Fruit fly (Drosophila melanogaster) whole organism, embryonic: ENCODE results near the gene Sil1.

Experiments
- CG10209 ChIP-seq: fragments of 200-800 bp; sonication (Bioruptor generic); optimal IDR thresholded peaks from 3 replicates; lab custom pipeline; 2017; ENCODE audit warnings: missing biosample characterization, mild to moderate bottlenecking, missing genetic modification characterization, missing genetic modification reagents
- CG10543 ChIP-seq: fragments of 200-800 bp; sonication (Bioruptor generic); optimal IDR thresholded peaks from 3 replicates; lab custom pipeline; 2017; ENCODE audit warnings: missing biosample characterization, mild to moderate bottlenecking, missing genetic modification characterization, moderate library complexity
- CG11504 ChIP-seq: fragments of 200-800 bp; sonication (Bioruptor generic); optimal IDR thresholded peaks from 3 replicates; lab custom pipeline; 2019; ENCODE audit warnings: missing biosample characterization, mild to moderate bottlenecking, missing genetic modification characterization, moderate library complexity
- CG13287 ChIP-seq: fragments of 200-800 bp; sonication (Bioruptor generic); IDR thresholded peaks from 2 replicates; pipeline ENCODE4 v1.3.6; 2022; ENCODE audit warnings: missing biosample characterization, missing genetic modification characterization; ENCODE audit not compliant: partially characterized antibody
- CG13424 ChIP-seq: fragments of 200-800 bp; sonication (Bioruptor generic); optimal IDR thresholded peaks from 2 replicates; lab custom pipeline; 2019; ENCODE audit warnings: missing biosample characterization, mild to moderate bottlenecking, missing genetic modification characterization, moderate library complexity
- CG13624 ChIP-seq: fragments of 200-800 bp; sonication (Bioruptor generic); optimal IDR thresholded peaks from 2 replicates; lab custom pipeline; 2016; ENCODE audit warnings: missing biosample characterization, missing genetic modification characterization
- CG15011 ChIP-seq: fragments of 200-800 bp; sonication (Bioruptor generic); optimal IDR thresholded peaks from 3 replicates; lab custom pipeline; 2018; ENCODE audit warnings: missing biosample characterization, mild to moderate bottlenecking, missing genetic modification characterization
- CG2120 ChIP-seq: fragments of 200-800 bp; sonication (Bioruptor generic); optimal IDR thresholded peaks from 3 replicates; lab custom pipeline; 2016; ENCODE audit warnings: missing biosample characterization, missing genetic modification characterization
- CG34422 ChIP-seq: fragments of 200-800 bp; sonication (Bioruptor generic); IDR thresholded peaks from 3 replicates; pipeline ENCODE4 v1.3.6; 2022; ENCODE audit warnings: missing biosample characterization, missing genetic modification characterization
- CG6683 ChIP-seq: fragments of 200-800 bp; sonication (Bioruptor generic); optimal IDR thresholded peaks from 2 replicates; lab custom pipeline; 2017; ENCODE audit warnings: missing biosample characterization, mild to moderate bottlenecking, missing genetic modification characterization, missing genetic modification reagents
- CG7271 ChIP-seq: fragments of 200-800 bp; sonication (Bioruptor generic); optimal IDR thresholded peaks from 2 replicates; lab custom pipeline; 2018; ENCODE audit warnings: missing biosample characterization, mild to moderate bottlenecking, missing genetic modification characterization, moderate library complexity
- CG7357 ChIP-seq: fragments of 200-800 bp; sonication (Bioruptor generic); IDR thresholded peaks from 3 replicates; pipeline ENCODE4 v1.3.6; 2022; ENCODE audit warnings: missing biosample characterization, missing genetic modification characterization
- CG9215 ChIP-seq: fragments of 200-800 bp; sonication (Bioruptor generic); IDR thresholded peaks from 2 replicates; pipeline ENCODE4 v1.3.6; 2022; ENCODE audit warnings: missing biosample characterization, missing genetic modification characterization
- CHES-1-like ChIP-seq: fragments of 200-800 bp; sonication (Bioruptor generic); optimal IDR thresholded peaks from 2 replicates; lab custom pipeline; 2016; ENCODE audit warnings: missing biosample characterization, missing genetic modification characterization
- CTCF ChIP-seq: fragments of 200-800 bp; sonication (Bioruptor generic); optimal IDR thresholded peaks from 2 replicates; lab custom pipeline; 2017; ENCODE audit warnings: missing biosample characterization, mild to moderate bottlenecking, missing genetic modification characterization, moderate library complexity
- Chrac-16 ChIP-seq: fragments of 200-800 bp; sonication (Bioruptor generic); optimal IDR thresholded peaks from 3 replicates; lab custom pipeline; 2016; ENCODE audit warnings: missing biosample characterization, missing genetic modification characterization
- CkIIα-i1 ChIP-seq: fragments of 200-800 bp; sonication (Bioruptor generic); IDR thresholded peaks from 2 replicates; pipeline ENCODE4 v1.3.6; 2022; ENCODE audit warnings: missing biosample characterization, missing genetic modification characterization
- CoRest ChIP-seq: fragments of 200-800 bp; sonication (Bioruptor generic); optimal IDR thresholded peaks from 3 replicates; lab custom pipeline; 2018; ENCODE audit warnings: missing biosample characterization, mild to moderate bottlenecking, missing genetic modification characterization, moderate library complexity
- D19A ChIP-seq: fragments of 200-800 bp; optimal IDR thresholded peaks from 3 replicates; lab custom pipeline; 2019; ENCODE audit warnings: missing biosample characterization, mild to moderate bottlenecking, missing genetic modification characterization, moderate library complexity
- Dll ChIP-seq: fragments of 200-800 bp; sonication (Bioruptor generic); IDR thresholded peaks from 4 replicates; pipeline ENCODE4 v1.3.6; 2022; ENCODE audit warnings: missing biosample characterization, missing genetic modification characterization; ENCODE audit not compliant: partially characterized antibody
- Eip74EF ChIP-seq, 2 experiments: fragments of 200-800 bp in 1 of 2; fragments of >200 bp in 1 of 2; sonication (Bioruptor generic) in 1 of 2; optimal IDR thresholded peaks; 2 replicates each; lab custom pipeline; 2017 to 2019; ENCODE audit warnings: missing biosample characterization in 2 of 2, missing genetic modification characterization in 2 of 2, mild to moderate bottlenecking in 1 of 2, moderate library complexity in 1 of 2
- Ets65A ChIP-seq: fragments of 200-800 bp; sonication (Bioruptor generic); peaks from one replicate; lab custom pipeline; 2016; ENCODE audit warnings: missing biosample characterization, missing genetic modification characterization
- Fer1 ChIP-seq: fragments of 200-800 bp; sonication (Bioruptor generic); optimal IDR thresholded peaks from 2 replicates; lab custom pipeline; 2017; ENCODE audit warnings: missing biosample characterization, mild to moderate bottlenecking, missing genetic modification characterization
- HLH54F ChIP-seq: fragments of 200-800 bp; sonication (Bioruptor generic); optimal IDR thresholded peaks from 3 replicates; lab custom pipeline; 2016; ENCODE audit warnings: missing biosample characterization, missing genetic modification characterization
- NfI ChIP-seq: fragments of 200-800 bp; sonication (Bioruptor generic); optimal IDR thresholded peaks from 3 replicates; lab custom pipeline; 2018; ENCODE audit warnings: missing biosample characterization, mild to moderate bottlenecking, missing genetic modification characterization, moderate library complexity
- Trl ChIP-seq, 3 experiments: fragments of >200 bp in 2 of 3; fragments of 200-800 bp in 1 of 3; sonication (Bioruptor generic) in 1 of 3; optimal IDR thresholded peaks; 2 replicates in 1 of 3; 3 replicates in 2 of 3; lab custom pipeline; 2016 to 2017; ENCODE audit warnings: missing biosample characterization in 1 of 3, missing genetic modification characterization in 1 of 3
- Usf ChIP-seq: fragments of 200-800 bp; sonication (Bioruptor generic); optimal IDR thresholded peaks from 2 replicates; lab custom pipeline; 2017; ENCODE audit warnings: missing genotype, missing biosample characterization, missing genetic modification characterization
- az2 ChIP-seq: fragments of 200-800 bp; sonication (Bioruptor generic); optimal IDR thresholded peaks from 3 replicates; lab custom pipeline; 2016; ENCODE audit warnings: missing biosample characterization, missing genetic modification characterization
- bcd ChIP-seq: fragments of 200-800 bp; sonication (Bioruptor generic); optimal IDR thresholded peaks from 2 replicates; lab custom pipeline; 2017; ENCODE audit warnings: missing biosample characterization, mild to moderate bottlenecking, missing genetic modification characterization
- bigmax ChIP-seq: fragments of 200-800 bp; sonication (Bioruptor generic); optimal IDR thresholded peaks from 2 replicates; lab custom pipeline; 2018; ENCODE audit warnings: missing biosample characterization, mild to moderate bottlenecking, missing genetic modification characterization
- cad ChIP-seq: fragments of >200 bp; optimal IDR thresholded peaks from 2 replicates; lab custom pipeline; 2017; ENCODE audit warnings: missing biosample characterization, missing genetic modification characterization
- ci ChIP-seq: fragments of 200-800 bp; sonication (Bioruptor generic); IDR thresholded peaks from 3 replicates; pipeline ENCODE4 v1.3.6; 2022; ENCODE audit warnings: missing biosample characterization, missing genetic modification characterization
- dan ChIP-seq: fragments of 200-800 bp; sonication (Bioruptor generic); IDR thresholded peaks from 2 replicates; pipeline ENCODE4 v1.3.6; 2022; ENCODE audit warnings: missing biosample characterization, missing genetic modification characterization
- dpn ChIP-seq, 2 experiments: fragments of 200-800 bp; sonication (Bioruptor generic); optimal IDR thresholded peaks; 3 replicates each; lab custom pipeline; 2016; ENCODE audit warnings: missing biosample characterization in 2 of 2, missing genetic modification characterization in 2 of 2
- ewg ChIP-seq: fragments of 200-800 bp; sonication (Bioruptor generic); optimal IDR thresholded peaks from 3 replicates; lab custom pipeline; 2017; ENCODE audit warnings: mild to moderate bottlenecking, missing biosample characterization, missing genetic modification reagents, missing genetic modification characterization
- grn ChIP-seq: fragments of 200-800 bp; sonication (Bioruptor generic); optimal IDR thresholded peaks from 3 replicates; lab custom pipeline; 2017; ENCODE audit warnings: missing biosample characterization, missing genetic modification characterization
- kni ChIP-seq: fragments of 200-800 bp; sonication (Bioruptor generic); optimal IDR thresholded peaks from 3 replicates; lab custom pipeline; 2017; ENCODE audit warnings: mild to moderate bottlenecking, missing biosample characterization, missing genetic modification reagents, missing genetic modification characterization
- lmd ChIP-seq: fragments of 200-800 bp; sonication (Bioruptor generic); IDR thresholded peaks from 2 replicates; pipeline ENCODE4 v1.3.6; 2022; ENCODE audit warnings: missing biosample characterization, missing genetic modification characterization
- salm ChIP-seq: fragments of 200-800 bp; sonication (Bioruptor generic); optimal IDR thresholded peaks from 2 replicates; lab custom pipeline; 2018; ENCODE audit warnings: missing biosample characterization, mild to moderate bottlenecking, missing genetic modification characterization
- sob ChIP-seq: fragments of 200-800 bp; sonication (Bioruptor generic); IDR thresholded peaks from 2 replicates; pipeline ENCODE4 v1.3.6; 2022; ENCODE audit warnings: missing biosample characterization, missing genetic modification characterization
- tio ChIP-seq: fragments of 200-800 bp; sonication (Bioruptor generic); optimal IDR thresholded peaks from 2 replicates; lab custom pipeline; 2017; ENCODE audit warnings: missing biosample characterization, missing genetic modification characterization, inconsistent platforms
- tll ChIP-seq, 2 experiments: fragments of 200-800 bp in 1 of 2; fragments of >200 bp in 1 of 2; sonication (Bioruptor generic) in 1 of 2; optimal IDR thresholded peaks; 2 replicates each; lab custom pipeline; 2017 to 2019; ENCODE audit warnings: missing biosample characterization in 2 of 2, missing genetic modification characterization in 2 of 2, mild to moderate bottlenecking in 1 of 2, moderate library complexity in 1 of 2
- tna ChIP-seq: fragments of 200-800 bp; sonication (Bioruptor generic); IDR thresholded peaks from 2 replicates; pipeline ENCODE4 v1.3.6; 2022; ENCODE audit warnings: missing biosample characterization, missing genetic modification characterization; ENCODE audit not compliant: partially characterized antibody
- usp ChIP-seq: fragments of >200 bp; optimal IDR thresholded peaks from 2 replicates; lab custom pipeline; 2017; ENCODE audit warnings: missing biosample characterization, missing genetic modification characterization
- zen ChIP-seq: fragments of 200-800 bp; sonication (Bioruptor generic); optimal IDR thresholded peaks from 3 replicates; lab custom pipeline; 2018; ENCODE audit warnings: missing biosample characterization, mild to moderate bottlenecking, missing genetic modification characterization, moderate library complexity

Gene Sil1

DNA sequence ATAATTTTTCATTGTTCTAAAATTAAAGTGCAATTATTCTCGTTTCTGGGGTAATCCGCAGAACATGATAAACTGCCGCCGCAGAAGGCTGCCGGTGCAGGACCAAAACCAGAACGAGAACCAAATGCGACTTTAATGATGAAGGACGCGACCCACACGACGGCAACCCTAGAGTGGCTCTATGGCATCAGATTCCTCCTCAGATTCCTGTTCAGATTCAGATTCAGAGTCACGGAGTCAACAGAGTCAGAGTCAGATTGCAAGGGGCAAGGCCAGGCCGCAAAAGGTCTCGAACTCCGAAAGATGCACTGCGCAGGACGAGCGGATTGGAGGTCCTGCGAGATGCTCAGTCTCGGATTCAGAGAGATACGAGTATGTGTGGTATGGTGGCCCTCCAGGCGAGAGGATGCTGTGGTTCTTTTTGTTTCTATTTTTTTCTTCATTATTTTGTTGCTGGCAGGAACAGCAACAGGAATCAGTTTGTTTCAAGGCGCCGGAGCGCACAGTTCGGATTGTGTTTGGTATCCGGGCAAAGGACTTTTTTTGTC, 35.9 kb downstream of the Sil1 start, which contains the start of gene CG13654 (continued):
- no peak for TF ChIP-seq tna (GFP tag; lab: Robert Waterston, UW)
- no peak for TF ChIP-seq CG13287
- TF ChIP-seq CG6683 (GFP tag; lab: Kevin White, UChicago): no peak
- TF ChIP-seq Chrac-16 (GFP tag; lab: Kevin White, UChicago): no peak
- TF ChIP-seq Trl (optimal IDR thresholded peaks at IDR 0.05; lab: Kevin White, UChicago): peak in 1 of 2 experiments; percentile 27
- no peak for TF ChIP-seq Trl (GFP tag; optimal IDR thresholded peaks at IDR 0.05; lab: Kevin White, UChicago)
- no peak for TF ChIP-seq bcd (GFP tag; lab: Kevin White, UChicago)
- no peak for TF ChIP-seq HLH54F (GFP tag; lab: Kevin White, UChicago)
- TF ChIP-seq dan: 0 out of 2 replicates have a peak, but pooled peaks have one; percentile 11
- no peak for TF ChIP-seq CG13424 (tag; lab: Kevin White, UChicago)
- no peak for TF ChIP-seq ci
- no peak for TF ChIP-seq CG15011
- no peak for TF ChIP-seq Dll (GFP tag; lab: Robert Waterston, UW)
- peak; percentile 41 for TF ChIP-seq zen (tag; lab: Kevin White, UChicago)
- TF ChIP-seq Fer1: peak; percentile 10
- peak; percentile 78 for TF ChIP-seq ewg (GFP tag; lab: Kevin White, UChicago)
- peak; percentile 46 for TF ChIP-seq CG11504 (tag; lab: Kevin White, UChicago)
- no peak for TF ChIP-seq CG13624 (GFP tag; lab: Kevin White, UChicago)

DNA sequence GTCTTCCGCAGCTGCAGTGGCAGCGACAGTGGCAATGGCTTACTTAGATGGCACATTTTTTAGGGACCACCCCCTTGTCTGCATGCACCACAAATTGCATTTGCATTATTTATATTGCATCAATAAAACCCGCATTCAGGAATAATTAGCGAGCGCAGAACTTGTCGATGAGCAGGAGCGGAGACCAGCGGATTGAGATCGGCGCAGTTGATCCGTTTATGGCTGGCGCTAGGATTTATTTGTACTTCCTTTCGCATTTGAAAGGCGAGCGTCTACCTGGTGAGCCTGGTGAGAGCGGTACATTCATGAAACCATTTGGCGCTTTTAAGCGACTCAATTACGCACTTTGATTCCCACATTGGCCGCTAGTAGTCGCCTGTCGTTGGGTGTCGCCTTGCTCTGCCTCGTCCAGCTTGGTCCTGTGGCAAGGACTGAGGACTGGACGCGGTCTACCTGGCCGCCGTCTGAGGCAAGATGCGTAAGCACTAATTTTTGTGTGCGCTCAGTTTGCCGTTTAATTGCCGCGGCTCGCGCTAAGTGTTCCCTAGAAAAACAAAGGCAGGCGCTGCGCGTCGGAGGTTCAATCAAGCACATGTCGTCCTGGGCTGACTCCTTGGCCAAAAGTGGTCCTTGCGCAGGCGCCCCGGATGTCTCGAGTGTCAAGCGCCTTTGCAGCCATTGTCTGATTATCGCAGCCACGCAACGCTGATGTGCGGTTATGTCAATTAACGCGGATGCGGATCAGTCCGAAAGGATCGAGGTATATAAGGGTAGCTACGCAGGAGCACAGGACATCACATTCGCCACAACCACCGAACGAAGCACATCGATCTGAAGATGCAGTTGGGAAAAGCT, 40.4 kb downstream of the Sil1 start, which contains the start of gene CG13653:
TSS of gene CG13653 (plus strand) at position 805 of the 855 bp plus-strand sequence.
- TF ChIP-seq CG34422 (GFP tag; lab: Robert Waterston, UW) (0 out of 3 replicates have a peak, but pooled peaks have one; percentile 11), usp (no peak), Ets65A (GFP tag; lab: Kevin White, UChicago) (peak; percentile 44), tll (GFP tag; optimal IDR thresholded peaks at IDR 0.05; lab: Kevin White, UChicago) (peak in 1 of 2 experiments; percentile 91), cad (GFP tag; lab: Kevin White, UChicago) (peak; percentile 88), az2 (GFP tag; lab: Kevin White, UChicago) (no peak), CG2120 (GFP tag; lab: Kevin White, UChicago) (no peak), kni (GFP tag; lab: Kevin White, UChicago) (no peak), CG7271 (peak; percentile 25), CTCF (GFP tag; lab: Kevin White, UChicago) (peak; percentile 79), dan (0 out of 2 replicates have a peak, but pooled peaks have one; percentile 9), zen (tag; lab: Kevin White, UChicago) (peak; percentile 84), CG10543 (GFP tag; lab: Kevin White, UChicago) (no peak)

DNA sequence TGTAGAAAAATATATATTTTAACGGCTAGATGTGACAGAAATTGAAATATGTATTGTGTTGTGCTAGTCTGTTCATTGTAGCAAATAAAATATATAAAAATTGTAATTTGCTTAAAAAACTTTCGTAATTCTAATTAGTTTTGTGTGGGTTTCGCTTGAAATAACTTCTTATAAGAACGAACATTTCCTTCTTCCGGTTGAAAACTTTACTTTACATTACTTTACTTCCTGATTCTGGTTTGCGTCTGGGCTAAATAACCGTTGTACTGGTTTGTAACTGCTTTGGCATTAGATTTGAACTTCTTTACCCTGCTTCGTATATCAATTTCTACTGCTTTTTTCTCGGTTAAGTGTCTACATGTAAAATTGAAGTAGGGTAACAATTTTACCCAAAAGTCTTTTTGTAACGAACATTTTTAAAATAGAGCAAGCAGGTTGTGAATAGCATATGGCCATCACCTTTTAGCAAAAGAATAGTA, 41.6 kb downstream of the Sil1 start, which contains the start of gene lobo:
TSS of gene lobo (minus strand) at position 51 of the 479 bp plus-strand sequence.
- TF ChIP-seq D19A (tag; lab: Kevin White, UChicago) (no peak), CHES-1-like (GFP tag; lab: Kevin White, UChicago) (peak; percentile 62), grn (peak; percentile 53), CG7357 (GFP tag; lab: Robert Waterston, UW) (no peak), Eip74EF (GFP tag; optimal IDR thresholded peaks at IDR 0.05; lab: Kevin White, UChicago) (peak; percentile 35 to 73), CG9215 (GFP tag; lab: Robert Waterston, UW) (peak; percentile 42), Usf (GFP tag; lab: Kevin White, UChicago) (peak; percentile 28), CG10209 (GFP tag; lab: Kevin White, UChicago) (peak; percentile 59), CoRest (tag; lab: Kevin White, UChicago) (peak; percentile 83), lmd (0 out of 2 replicates have a peak, but pooled peaks have one; percentile 6), tio (GFP tag; lab: Kevin White, UChicago) (peak; percentile 50), CkIIα-i1 (GFP tag; lab: Robert Waterston, UW) (no peak), bigmax (GFP tag; lab: Kevin White, UChicago) (peak; percentile 14), dpn (GFP tag; optimal IDR thresholded peaks at IDR 0.05; lab: Kevin White, UChicago) (peak; percentile 49 to 73), salm (tag; lab: Kevin White, UChicago) (no peak), NfI (GFP tag; lab: Kevin White, UChicago) (peak; percentile 85), sob (GFP tag; lab: Robert Waterston, UW) (peak; percentile 78), bcd (GFP tag; lab: Kevin White, UChicago) (peak; percentile 80)
